Fruit fly (Drosophila melanogaster) whole organism, prepupa: ENCODE data around the gene sv.

Experiments
- CG10669 ChIP-seq: fragments of 200-800 bp; sonication (Bioruptor generic); optimal IDR thresholded peaks from 3 replicates; lab custom pipeline; 2018; ENCODE audit warnings: missing biosample characterization, mild to moderate bottlenecking, missing genetic modification characterization, moderate library complexity
- CG11294 ChIP-seq: fragments of 200-800 bp; sonication (Bioruptor generic); IDR thresholded peaks from 2 replicates; pipeline ENCODE4 v1.3.6; 2022; ENCODE audit warnings: missing biosample characterization, missing genetic modification characterization
- CG11762 ChIP-seq: fragments of 200-800 bp; sonication (Bioruptor generic); optimal IDR thresholded peaks from 3 replicates; lab custom pipeline; 2016; ENCODE audit warnings: missing biosample characterization, missing genetic modification characterization; ENCODE audit not compliant: insufficient read depth
- CG15336 ChIP-seq: fragments of 200-800 bp; sonication (Bioruptor generic); IDR thresholded peaks from 2 replicates; pipeline ENCODE4 v1.3.6; 2022; ENCODE audit warnings: missing biosample characterization, missing genetic modification characterization
- CG1621 ChIP-seq: fragments of 200-800 bp; sonication (Bioruptor generic); optimal IDR thresholded peaks from 3 replicates; lab custom pipeline; 2018; ENCODE audit warnings: missing biosample characterization, mild to moderate bottlenecking, missing genetic modification characterization
- CG16779 ChIP-seq: fragments of 200-800 bp; sonication (Bioruptor generic); optimal IDR thresholded peaks from 3 replicates; lab custom pipeline; 2017; ENCODE audit warnings: missing biosample characterization, mild to moderate bottlenecking, missing genetic modification characterization
- CG3032 ChIP-seq: fragments of 200-800 bp; optimal IDR thresholded peaks from 2 replicates; lab custom pipeline; 2019; ENCODE audit warnings: missing biosample characterization, mild to moderate bottlenecking, missing genetic modification characterization, moderate library complexity
- CG31627 ChIP-seq: fragments of 200-800 bp; sonication (Bioruptor generic); optimal IDR thresholded peaks from 3 replicates; lab custom pipeline; 2016; ENCODE audit warnings: missing biosample characterization, missing genetic modification characterization
- CG34406 ChIP-seq: fragments of 200-800 bp; sonication (Bioruptor generic); optimal IDR thresholded peaks from 3 replicates; lab custom pipeline; 2016; ENCODE audit warnings: missing biosample characterization, missing genetic modification characterization
- CG3919 ChIP-seq: fragments of 200-800 bp; sonication (Bioruptor generic); optimal IDR thresholded peaks from 3 replicates; lab custom pipeline; 2016; ENCODE audit warnings: missing biosample characterization, missing genetic modification characterization
- CG6792 ChIP-seq: fragments of 200-800 bp; sonication (Bioruptor generic); optimal IDR thresholded peaks from 3 replicates; lab custom pipeline; 2016; ENCODE audit warnings: missing biosample characterization, missing genetic modification characterization
- CG6808 ChIP-seq: fragments of 200-800 bp; sonication (Bioruptor generic); optimal IDR thresholded peaks from 3 replicates; lab custom pipeline; 2017; ENCODE audit warnings: missing biosample characterization, missing genetic modification characterization, mild to moderate bottlenecking, moderate library complexity, missing genetic modification reagents
- CG9139 ChIP-seq: fragments of 200-800 bp; sonication (Bioruptor generic); optimal IDR thresholded peaks from 3 replicates; lab custom pipeline; 2017; ENCODE audit warnings: missing biosample characterization, mild to moderate bottlenecking, missing genetic modification characterization
- Eip75B ChIP-seq: fragments of 200-800 bp; sonication (Bioruptor generic); optimal IDR thresholded peaks from 3 replicates; lab custom pipeline; 2016; ENCODE audit warnings: missing biosample characterization, missing genetic modification characterization
- Eip78C ChIP-seq: fragments of 200-800 bp; sonication (Bioruptor generic); peaks from one replicate; lab custom pipeline; 2016; ENCODE audit warnings: missing biosample characterization, missing genetic modification characterization
- Ets21C ChIP-seq: fragments of 200-800 bp; sonication (Bioruptor generic); optimal IDR thresholded peaks from 3 replicates; lab custom pipeline; 2016; ENCODE audit warnings: missing biosample characterization, missing genetic modification characterization
- Gug ChIP-seq: fragments of 200-800 bp; sonication (Bioruptor generic); IDR thresholded peaks from 2 replicates; pipeline ENCODE4 v1.3.6; 2022; ENCODE audit warnings: missing biosample characterization, missing genetic modification characterization
- Hr38 ChIP-seq: sonication (Bioruptor generic); optimal IDR thresholded peaks from 2 replicates; lab custom pipeline; 2016; ENCODE audit warnings: missing biosample characterization, missing genetic modification characterization
- Hr39 ChIP-seq: fragments of 200-800 bp; sonication (Bioruptor generic); optimal IDR thresholded peaks from 2 replicates; lab custom pipeline; 2016; ENCODE audit warnings: missing biosample characterization, missing genetic modification characterization
- Hr4 ChIP-seq: fragments of 200-800 bp; sonication (Bioruptor generic); optimal IDR thresholded peaks from 3 replicates; lab custom pipeline; 2016; ENCODE audit warnings: missing biosample characterization, missing genetic modification characterization
- Lpt ChIP-seq: fragments of 200-800 bp; sonication (Bioruptor generic); optimal IDR thresholded peaks from 3 replicates; lab custom pipeline; 2016; ENCODE audit warnings: missing biosample characterization, missing genetic modification characterization
- Met ChIP-seq: fragments of 200-800 bp; sonication (Bioruptor generic); optimal IDR thresholded peaks from 3 replicates; lab custom pipeline; 2016; ENCODE audit warnings: missing biosample characterization, missing genetic modification characterization
- Sox14 ChIP-seq: fragments of 200-800 bp; sonication (Bioruptor generic); optimal IDR thresholded peaks from 3 replicates; lab custom pipeline; 2016; ENCODE audit warnings: missing biosample characterization, missing genetic modification characterization
- Sox15 ChIP-seq: fragments of 200-800 bp; sonication (Bioruptor generic); optimal IDR thresholded peaks from 3 replicates; lab custom pipeline; 2016; ENCODE audit warnings: missing biosample characterization, missing genetic modification characterization
- achi ChIP-seq: fragments of 200-800 bp; sonication (Bioruptor generic); optimal IDR thresholded peaks from 3 replicates; lab custom pipeline; 2016; ENCODE audit warnings: missing biosample characterization, missing genetic modification characterization
- acj6 ChIP-seq: fragments of 200-800 bp; sonication (Bioruptor generic); optimal IDR thresholded peaks from 3 replicates; lab custom pipeline; 2016; ENCODE audit warnings: missing biosample characterization, missing genetic modification characterization
- cyc ChIP-seq: fragments of 200-800 bp; sonication (Bioruptor generic); optimal IDR thresholded peaks from 3 replicates; lab custom pipeline; 2016; ENCODE audit warnings: missing biosample characterization, missing genetic modification characterization
- dac ChIP-seq: fragments of 200-800 bp; sonication (Bioruptor generic); optimal IDR thresholded peaks from 2 replicates; lab custom pipeline; 2017; ENCODE audit warnings: missing biosample characterization, mild to moderate bottlenecking, missing genetic modification characterization
- dsx ChIP-seq: fragments of 200-800 bp; optimal IDR thresholded peaks from 3 replicates; lab custom pipeline; 2019; ENCODE audit warnings: missing biosample characterization, mild to moderate bottlenecking, missing genetic modification characterization, moderate library complexity; ENCODE audit not compliant: poor library complexity, severe bottlenecking
- eg ChIP-seq: fragments of 200-800 bp; sonication (Bioruptor generic); IDR thresholded peaks from 3 replicates; pipeline ENCODE4 v1.3.6; 2022; ENCODE audit warnings: missing biosample characterization, missing genetic modification characterization
- esn ChIP-seq: fragments of 200-800 bp; sonication (Bioruptor generic); optimal IDR thresholded peaks from 2 replicates; lab custom pipeline; 2016; ENCODE audit warnings: missing biosample characterization, mild to moderate bottlenecking, missing genetic modification characterization, moderate library complexity
- fd85E ChIP-seq: fragments of 200-800 bp; sonication (Bioruptor generic); optimal IDR thresholded peaks from 3 replicates; lab custom pipeline; 2016; ENCODE audit warnings: missing biosample characterization, missing genetic modification characterization
- fkh ChIP-seq: fragments of 200-800 bp; sonication (Bioruptor generic); optimal IDR thresholded peaks from 3 replicates; lab custom pipeline; 2017; ENCODE audit warnings: missing biosample characterization, mild to moderate bottlenecking, missing genetic modification characterization, moderate library complexity
- pdm3 ChIP-seq: fragments of 200-800 bp; sonication (Bioruptor generic); optimal IDR thresholded peaks from 3 replicates; lab custom pipeline; 2016; ENCODE audit warnings: missing biosample characterization, missing genetic modification characterization
- salr ChIP-seq, 2 experiments: fragments of 200-800 bp; sonication (Bioruptor generic); optimal IDR thresholded peaks; 3 replicates each; lab custom pipeline; 2016 to 2018; ENCODE audit warnings: missing biosample characterization in 2 of 2, missing genetic modification characterization in 2 of 2, mild to moderate bottlenecking in 1 of 2
- ss ChIP-seq, 2 experiments: fragments of 200-800 bp; sonication (Bioruptor generic); optimal IDR thresholded peaks; 2 replicates in 1 of 2; 3 replicates in 1 of 2; lab custom pipeline; 2017 to 2018; ENCODE audit warnings: mild to moderate bottlenecking in 2 of 2, missing biosample characterization in 2 of 2, missing genetic modification characterization in 2 of 2, moderate library complexity in 1 of 2
- svp ChIP-seq: fragments of 200-800 bp; sonication (Bioruptor generic); peaks from one replicate; lab custom pipeline; 2016; ENCODE audit warnings: missing biosample characterization, missing genetic modification characterization

Gene sv

dm6 chr4:1060373-1061094 is 28.1 kb upstream of the sv start, which contains the start of gene apolpp:
Gene apolpp, plus strand, starts transcription at chr4:1060969.
- TF ChIP-seq achi (GFP tag; lab: Kevin White, UChicago) (no peak), svp (GFP tag; lab: Kevin White, UChicago) (peak; percentile 48), Eip78C (GFP tag; lab: Kevin White, UChicago) (peak; percentile 69), CG16779 (tag; lab: Kevin White, UChicago) (no peak), fd85E (GFP tag; lab: Kevin White, UChicago) (no peak), Ets21C (GFP tag; lab: Kevin White, UChicago) (no peak), CG3919 (GFP tag; lab: Kevin White, UChicago) (no peak), Eip75B (peak; percentile 6), CG9139 (GFP tag; lab: Kevin White, UChicago) (no peak), dsx (GFP tag; lab: Kevin White, UChicago) (peak; percentile 26), CG6808 (GFP tag; lab: Kevin White, UChicago) (no peak), Hr38 (GFP tag; lab: Kevin White, UChicago) (no peak), CG34406 (GFP tag; lab: Kevin White, UChicago) (no peak), fkh (GFP tag; lab: Kevin White, UChicago) (no peak), CG1621 (tag; lab: Kevin White, UChicago) (no peak), Met (peak; percentile 1), Sox14 (GFP tag; lab: Kevin White, UChicago) (no peak), dac (no peak), CG31627 (peak; percentile 23), cyc (GFP tag; lab: Kevin White, UChicago) (peak; percentile 15), CG15336 (peak; percentile 7; the same call in 1 of the 2 replicates), ss (GFP tag; optimal IDR thresholded peaks at IDR 0.05; lab: Kevin White, UChicago) (no peak), CG11294 (GFP tag; lab: Robert Waterston, UW) (no peak), CG6792 (GFP tag; lab: Kevin White, UChicago) (no peak), CG3032 (tag; lab: Kevin White, UChicago) (peak; percentile 48), pdm3 (no peak), CG10669 (no peak), Hr39 (GFP tag; lab: Kevin White, UChicago) (peak; percentile 4), esn (GFP tag; lab: Kevin White, UChicago) (peak; percentile 4)

DNA sequence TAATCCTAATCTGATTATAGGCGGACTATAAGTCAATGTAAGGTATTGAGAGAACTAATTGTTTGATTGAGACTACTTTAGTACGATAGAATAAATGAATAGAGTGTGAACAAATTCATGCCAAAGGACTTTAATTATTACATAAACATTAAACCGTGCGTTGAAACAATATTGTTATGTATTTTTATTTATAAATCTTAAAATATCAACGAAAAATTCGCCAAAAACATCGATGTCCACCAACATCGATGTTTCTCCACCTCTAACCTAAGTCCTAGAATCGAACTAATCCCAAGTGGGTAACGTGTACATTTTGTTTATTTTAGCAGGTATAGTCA is 27.5 kb upstream of the sv start:
- peak; percentile 44 for TF ChIP-seq Eip78C (GFP tag; lab: Kevin White, UChicago)
- TF ChIP-seq cyc (GFP tag; lab: Kevin White, UChicago), result no peak
- TF ChIP-seq Sox15 (GFP tag; lab: Kevin White, UChicago), result no peak
- TF ChIP-seq Lpt (GFP tag; lab: Kevin White, UChicago), result no peak
- peak; percentile 55 for TF ChIP-seq svp (GFP tag; lab: Kevin White, UChicago)
- TF ChIP-seq eg (GFP tag; lab: Robert Waterston, UW), result no peak
- TF ChIP-seq Gug (GFP tag; lab: Robert Waterston, UW), result no peak
- TF ChIP-seq CG11762 (GFP tag; lab: Kevin White, UChicago), result no peak
- no peak for TF ChIP-seq Hr4 (GFP tag; lab: Kevin White, UChicago)
- no peak for TF ChIP-seq CG16779 (tag; lab: Kevin White, UChicago)
- peak; percentile 19 for TF ChIP-seq pdm3
- no peak for TF ChIP-seq salr (GFP tag; optimal IDR thresholded peaks at IDR 0.05; lab: Kevin White, UChicago)
- TF ChIP-seq Met, result no peak
- no peak for TF ChIP-seq acj6
- TF ChIP-seq, all 60 proteins: peak for 3
